Worm (Caenorhabditis elegans) whole organism, midembryonic: ENCODE measurements around the gene R01H2.2.

Source experiments
- flt-1 ChIP-seq: fragments of 200-800 bp; sonication (Bioruptor generic); IDR thresholded peaks from 2 replicates; pipeline ENCODE4 v1.3.6; 2022; ENCODE audit warnings: missing genetic modification characterization, missing compliant biosample characterization
- med-1 ChIP-seq: sonication (generic microtip); optimal IDR thresholded peaks from 2 replicates; lab custom pipeline; 2017; ENCODE audit warnings: missing genetic modification characterization, mild to moderate bottlenecking, missing compliant biosample characterization, antibody characterized with exemption, missing genetic modification reagents; ENCODE audit not compliant: insufficient read depth
- tab-1 ChIP-seq: fragments of 200-800 bp; sonication (Bioruptor generic); IDR thresholded peaks from 2 replicates; pipeline ENCODE4 v1.3.6; 2022; ENCODE audit warnings: missing genetic modification characterization, missing compliant biosample characterization
- ztf-23 ChIP-seq: fragments of 200-800 bp; sonication (Bioruptor generic); IDR thresholded peaks from 2 replicates; pipeline ENCODE4 v1.3.6; 2022; ENCODE audit warnings: missing genetic modification reagents, missing genetic modification characterization, missing compliant biosample characterization
- ztf-29 ChIP-seq: fragments of 200-800 bp; sonication (Bioruptor generic); IDR thresholded peaks from 2 replicates; pipeline ENCODE4 v1.3.6; 2022; ENCODE audit warnings: missing genetic modification reagents, missing genetic modification characterization, missing compliant biosample characterization

ce11 chrIII:7062580-7062979, 6.2 kb downstream of the R01H2.2 start, which contains the start of gene R01H2.1:
- TF ChIP-seq med-1 (GFP tag; lab: Kevin White, UChicago) (no peak), flt-1 (no peak), ztf-29 (GFP tag; lab: Robert Waterston, UW) (no peak), ztf-23 (GFP tag; lab: Robert Waterston, UW) (no peak), tab-1 (GFP tag; lab: Robert Waterston, UW) (no peak)
